Worm (Caenorhabditis elegans) whole organism, L4 larva: ENCODE data around the gene C55A6.12.

ENCODE experiments used
- D1046.2 ChIP-seq: fragments of 200-800 bp; sonication (Bioruptor generic); IDR thresholded peaks from 2 replicates; pipeline ENCODE4 v1.3.6; 2022; ENCODE audit warnings: missing genetic modification characterization, missing compliant biosample characterization
- F10B5.3 ChIP-seq: sonication (generic microtip); optimal IDR thresholded peaks from 2 replicates; lab custom pipeline; 2016; ENCODE audit warnings: mild to moderate bottlenecking, missing genetic modification characterization, missing compliant biosample characterization
- F37D6.2 ChIP-seq: sonication (generic microtip); optimal IDR thresholded peaks from 2 replicates; lab custom pipeline; 2016; ENCODE audit warnings: mild to moderate bottlenecking, missing genetic modification characterization, missing compliant biosample characterization
- F49E8.2 ChIP-seq: sonication (generic microtip); optimal IDR thresholded peaks from 2 replicates; lab custom pipeline; 2016; ENCODE audit warnings: missing compliant biosample characterization, mild to moderate bottlenecking, missing genetic modification characterization, borderline replicate concordance
- R02D3.7 ChIP-seq: fragments of 150-350 bp; sonication (generic microtip); optimal IDR thresholded peaks from 3 replicates; lab custom pipeline; 2014; ENCODE audit warnings: missing biosample characterization, missing genetic modification characterization
- Y48G9A.11 ChIP-seq: fragments of 200-800 bp; sonication (Bioruptor generic); IDR thresholded peaks from 2 replicates; pipeline ENCODE4 v1.3.6; 2022; ENCODE audit warnings: missing genetic modification reagents, missing genetic modification characterization, missing compliant biosample characterization
- Y75B8A.6 ChIP-seq: fragments of 200-800 bp; sonication (Bioruptor generic); IDR thresholded peaks from 2 replicates; pipeline ENCODE4 v1.3.6; 2022; ENCODE audit warnings: missing genetic modification reagents, missing genetic modification characterization, missing compliant biosample characterization
- ZK546.5 ChIP-seq, 2 experiments: sonication (generic microtip); optimal IDR thresholded peaks; 2 replicates each; lab custom pipeline; 2017; ENCODE audit warnings: missing biosample characterization in 2 of 2, missing genetic modification characterization in 2 of 2
- aha-1 ChIP-seq: fragments of 150-350 bp; peaks from one replicate; lab custom pipeline; 2014; ENCODE audit warnings: missing biosample characterization, missing genetic modification characterization
- aly-2 ChIP-seq: sonication (generic microtip); optimal IDR thresholded peaks from 2 replicates; lab custom pipeline; 2018; ENCODE audit warnings: missing biosample characterization, missing genetic modification characterization
- ama-1 ChIP-seq: fragments of 150-350 bp; optimal IDR thresholded peaks from 2 replicates; lab custom pipeline; 2014; ENCODE audit warnings: inconsistent platforms, mixed read lengths
- ceh-28 ChIP-seq: fragments of 150-350 bp; optimal IDR thresholded peaks from 2 replicates; lab custom pipeline; 2014; ENCODE audit warnings: missing biosample characterization, missing genetic modification reagents, missing genetic modification characterization
- ceh-32 ChIP-seq: sonication (generic microtip); optimal IDR thresholded peaks from 2 replicates; lab custom pipeline; 2016; ENCODE audit warnings: mild to moderate bottlenecking, missing genetic modification characterization, missing compliant biosample characterization; ENCODE audit not compliant: poor library complexity
- ceh-62 ChIP-seq: sonication (generic microtip); optimal IDR thresholded peaks from 2 replicates; lab custom pipeline; 2017; ENCODE audit warnings: missing biosample characterization, missing genetic modification characterization
- daf-16 ChIP-seq, 3 experiments: sonication (generic microtip); optimal IDR thresholded peaks; 2 replicates each; lab custom pipeline; 2016 to 2017; ENCODE audit warnings: missing genetic modification characterization in 3 of 3, missing genetic modification reagents in 3 of 3, mild to moderate bottlenecking in 2 of 3, missing compliant biosample characterization in 2 of 3, missing biosample characterization in 1 of 3, moderate library complexity in 1 of 3
- daf-19 ChIP-seq: fragments of 200-800 bp; sonication (Bioruptor generic); conservative IDR thresholded peaks from 2 replicates; pipeline ENCODE4 v1.3.6; 2022; ENCODE audit warnings: missing genetic modification characterization, missing compliant biosample characterization
- daf-8 ChIP-seq: fragments of 200-800 bp; sonication (Bioruptor generic); IDR thresholded peaks from 2 replicates; pipeline ENCODE4 v1.3.6; 2022; ENCODE audit warnings: missing genetic modification characterization, missing compliant biosample characterization
- dmd-9 ChIP-seq: fragments of 200-800 bp; sonication (Bioruptor generic); IDR thresholded peaks from 2 replicates; pipeline ENCODE4 v1.3.6; 2022; ENCODE audit warnings: missing genetic modification reagents, missing genetic modification characterization, missing compliant biosample characterization
- egl-27 ChIP-seq: sonication (generic microtip); optimal IDR thresholded peaks from 3 replicates; lab custom pipeline; 2017; ENCODE audit warnings: missing biosample characterization, missing genetic modification reagents, missing genetic modification characterization
- fkh-10 ChIP-seq: fragments of 150-350 bp; optimal IDR thresholded peaks from 2 replicates; lab custom pipeline; 2014; ENCODE audit warnings: missing biosample characterization, missing genetic modification reagents, missing genetic modification characterization
- gei-8 ChIP-seq: fragments of 200-800 bp; sonication (Bioruptor generic); optimal IDR thresholded peaks from 2 replicates; lab custom pipeline; 2018; ENCODE audit warnings: mild to moderate bottlenecking, missing genetic modification characterization, missing compliant biosample characterization
- hlh-11 ChIP-seq: fragments of 200-800 bp; sonication (Bioruptor generic); optimal IDR thresholded peaks from 2 replicates; lab custom pipeline; 2018; ENCODE audit warnings: mild to moderate bottlenecking, missing genetic modification characterization, missing compliant biosample characterization
- jun-1 ChIP-seq: fragments of 150-350 bp; optimal IDR thresholded peaks from 2 replicates; lab custom pipeline; 2014; ENCODE audit warnings: missing biosample characterization, missing genetic modification reagents, missing genetic modification characterization
- lin-13 ChIP-seq: fragments of 150-350 bp; optimal IDR thresholded peaks from 2 replicates; lab custom pipeline; 2014; ENCODE audit warnings: missing biosample characterization, missing genetic modification reagents, missing genetic modification characterization
- lin-15B ChIP-seq: fragments of 150-350 bp; sonication (generic microtip); optimal IDR thresholded peaks from 3 replicates; lab custom pipeline; 2014; ENCODE audit warnings: missing biosample characterization, missing genetic modification characterization
- lin-38 ChIP-seq: fragments of 200-800 bp; sonication (Bioruptor generic); IDR thresholded peaks from 2 replicates; pipeline ENCODE4 v1.3.6; 2022; ENCODE audit warnings: missing genetic modification reagents, missing genetic modification characterization, missing compliant biosample characterization
- lsy-2 ChIP-seq, 2 experiments: fragments of 150-350 bp in 1 of 2; sonication (generic microtip) in 1 of 2; optimal IDR thresholded peaks; 2 replicates each; lab custom pipeline; 2014 to 2017; ENCODE audit warnings: missing biosample characterization in 2 of 2, missing genetic modification characterization in 2 of 2
- mdt-29 ChIP-seq: fragments of 200-800 bp; sonication (Bioruptor generic); IDR thresholded peaks from 2 replicates; pipeline ENCODE4 v1.3.6; 2022; ENCODE audit warnings: missing genetic modification reagents, missing genetic modification characterization, missing compliant biosample characterization
- mep-1 ChIP-seq: fragments of 150-350 bp; sonication (generic microtip); optimal IDR thresholded peaks from 3 replicates; lab custom pipeline; 2014; ENCODE audit warnings: missing biosample characterization, missing genetic modification characterization
- mes-2 ChIP-seq: sonication (generic microtip); optimal IDR thresholded peaks from 2 replicates; lab custom pipeline; 2016; ENCODE audit warnings: missing genotype, mild to moderate bottlenecking, missing genetic modification characterization, missing compliant biosample characterization; ENCODE audit not compliant: poor library complexity, severe bottlenecking
- mxl-2 ChIP-seq: fragments of 200-800 bp; sonication (Bioruptor generic); conservative IDR thresholded peaks from 2 replicates; pipeline ENCODE4 v1.3.6; 2022; ENCODE audit warnings: missing genetic modification reagents, missing genetic modification characterization, missing compliant biosample characterization
- mxl-3 ChIP-seq: fragments of 200-800 bp; sonication (Bioruptor generic); optimal IDR thresholded peaks from 2 replicates; lab custom pipeline; 2018; ENCODE audit warnings: mild to moderate bottlenecking, missing genetic modification characterization, missing compliant biosample characterization
- nhr-11 ChIP-seq: fragments of 150-350 bp; optimal IDR thresholded peaks from 2 replicates; lab custom pipeline; 2014; ENCODE audit warnings: missing biosample characterization, missing genetic modification characterization
- nhr-111 ChIP-seq: fragments of 200-800 bp; sonication (Bioruptor generic); optimal IDR thresholded peaks from 2 replicates; lab custom pipeline; 2018; ENCODE audit warnings: mild to moderate bottlenecking, missing genetic modification characterization, missing compliant biosample characterization
- nhr-25 ChIP-seq: sonication (generic microtip); optimal IDR thresholded peaks from 2 replicates; lab custom pipeline; 2017; ENCODE audit warnings: missing genetic modification characterization, mild to moderate bottlenecking, missing compliant biosample characterization, antibody characterized with exemption, moderate library complexity, borderline replicate concordance; ENCODE audit not compliant: insufficient read depth
- nhr-28 ChIP-seq: fragments of 150-350 bp; optimal IDR thresholded peaks from 2 replicates; lab custom pipeline; 2014; ENCODE audit warnings: missing biosample characterization, missing genetic modification characterization
- nhr-41 ChIP-seq: fragments of 200-800 bp; sonication (Bioruptor generic); IDR thresholded peaks from 2 replicates; pipeline ENCODE4 v1.3.6; 2022; ENCODE audit warnings: missing genetic modification reagents, missing genetic modification characterization, missing compliant biosample characterization
- nhr-76 ChIP-seq: fragments of 150-350 bp; optimal IDR thresholded peaks from 2 replicates; lab custom pipeline; 2014; ENCODE audit warnings: missing biosample characterization, missing genetic modification characterization
- nhr-77 ChIP-seq: fragments of 150-350 bp; optimal IDR thresholded peaks from 2 replicates; lab custom pipeline; 2014; ENCODE audit warnings: missing biosample characterization, missing genetic modification characterization
- pha-4 ChIP-seq, 2 experiments: fragments of 150-350 bp in 1 of 2; fragments of 200-800 bp in 1 of 2; sonication (Bioruptor generic) in 1 of 2; IDR thresholded peaks in 1 of 2; optimal IDR thresholded peaks in 1 of 2; 2 replicates each; pipeline versions ENCODE4 v1.3.6 to Lab custom; 2014 to 2022; ENCODE audit warnings: missing genetic modification characterization in 2 of 2, missing genetic modification reagents in 2 of 2, missing biosample characterization in 1 of 2, missing compliant biosample characterization in 1 of 2
- set-16 ChIP-seq: fragments of 200-800 bp; sonication (Bioruptor generic); IDR thresholded peaks from 2 replicates; pipeline ENCODE4 v1.3.6; 2022; ENCODE audit warnings: missing genetic modification reagents, missing genetic modification characterization, missing compliant biosample characterization
- tra-1 ChIP-seq: fragments of 200-800 bp; sonication (Bioruptor generic); IDR thresholded peaks from 2 replicates; pipeline ENCODE4 v1.3.6; 2022; ENCODE audit warnings: missing genetic modification reagents, missing genetic modification characterization, missing compliant biosample characterization
- unc-39 ChIP-seq: sonication (generic microtip); optimal IDR thresholded peaks from 2 replicates; lab custom pipeline; 2017; ENCODE audit warnings: missing biosample characterization, missing genetic modification characterization
- unc-62 ChIP-seq, 3 experiments: fragments of 150-350 bp in 1 of 3; sonication (generic microtip); optimal IDR thresholded peaks in 2 of 3; peaks in 1 of 3; 1 replicate in 1 of 3; 2 replicates in 2 of 3; lab custom pipeline; 2014 to 2017; ENCODE audit warnings: missing biosample characterization in 3 of 3, missing genetic modification characterization in 3 of 3, missing genetic modification reagents in 3 of 3, missing genotype in 1 of 3
- zag-1 ChIP-seq: fragments of 150-350 bp; optimal IDR thresholded peaks from 2 replicates; lab custom pipeline; 2014; ENCODE audit warnings: missing biosample characterization, missing genetic modification characterization
- zfp-3 ChIP-seq: fragments of 200-800 bp; sonication (Bioruptor generic); conservative IDR thresholded peaks from 2 replicates; pipeline ENCODE4 v1.3.6; 2022; ENCODE audit warnings: missing genetic modification reagents, missing genetic modification characterization, missing compliant biosample characterization
- ztf-7 ChIP-seq: fragments of 150-350 bp; optimal IDR thresholded peaks from 2 replicates; lab custom pipeline; 2014; ENCODE audit warnings: missing biosample characterization, missing genetic modification characterization

C55A6.12 gene

DNA sequence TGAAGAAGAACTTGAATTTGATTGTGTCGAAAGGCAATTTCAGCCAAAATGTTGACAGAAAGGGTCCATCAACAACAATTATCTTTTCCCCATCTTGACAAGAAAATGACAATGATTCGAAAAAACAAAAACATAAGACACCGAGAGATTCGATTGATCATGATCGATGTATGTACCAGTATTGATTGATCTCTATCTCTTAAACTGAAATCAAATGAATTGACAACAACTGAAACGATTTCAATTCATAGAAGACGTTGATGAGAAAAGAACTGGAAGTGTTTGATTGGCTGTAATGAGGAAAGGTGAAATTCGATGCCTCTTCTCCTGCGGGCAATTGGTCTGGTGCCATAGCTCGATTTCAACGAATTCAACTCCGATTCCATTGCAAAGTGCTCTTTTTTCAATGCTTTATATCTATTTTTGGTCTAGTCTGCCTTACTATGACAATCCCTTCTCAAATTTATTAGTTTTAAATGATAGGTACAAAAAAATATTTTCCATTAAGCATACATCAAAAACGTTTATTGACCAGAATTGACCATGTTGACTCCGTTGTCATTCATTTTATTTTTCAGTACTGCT lies 30.5 kb upstream of the C55A6.12 start:
- TF ChIP-seq Y48G9A.11: no peak
- TF ChIP-seq D1046.2 (GFP tag; lab: Robert Waterston, UW): 0 out of 2 replicates have a peak, but pooled peaks have one; percentile 51
- TF ChIP-seq nhr-77 (tag; lab: Kevin White, UChicago): no peak
- TF ChIP-seq pha-4 (GFP tag; IDR thresholded peaks at IDR 0.05; lab: Robert Waterston, UW): 0 out of 2 replicates have a peak, but pooled peaks have one; percentile 39
- TF ChIP-seq pha-4 (tag; optimal IDR thresholded peaks at IDR 0.05; lab: Kevin White, UChicago): no peak
- TF ChIP-seq nhr-41 (GFP tag; lab: Robert Waterston, UW): no peak
- TF ChIP-seq daf-16 (GFP tag; optimal IDR thresholded peaks at IDR 0.05; lab: Kevin White, UChicago): peak in 1 of 2 experiments; percentile 29
- TF ChIP-seq daf-16 (tag; optimal IDR thresholded peaks at IDR 0.05; lab: Kevin White, UChicago): no peak
- no peak for TF ChIP-seq ztf-7 (tag; lab: Kevin White, UChicago)
- no peak for TF ChIP-seq F49E8.2
- no peak for TF ChIP-seq ceh-32 (tag; lab: Kevin White, UChicago)
- peak; percentile 93 for TF ChIP-seq aha-1 (tag; lab: Kevin White, UChicago)
- peak in 1 of 2 experiments; percentile 93 for TF ChIP-seq unc-62 (GFP tag; optimal IDR thresholded peaks at IDR 0.05 in 1 of 2; lab: Kevin White, UChicago)
- no peak for TF ChIP-seq unc-62 (tag; optimal IDR thresholded peaks at IDR 0.05; lab: Kevin White, UChicago)

DNA sequence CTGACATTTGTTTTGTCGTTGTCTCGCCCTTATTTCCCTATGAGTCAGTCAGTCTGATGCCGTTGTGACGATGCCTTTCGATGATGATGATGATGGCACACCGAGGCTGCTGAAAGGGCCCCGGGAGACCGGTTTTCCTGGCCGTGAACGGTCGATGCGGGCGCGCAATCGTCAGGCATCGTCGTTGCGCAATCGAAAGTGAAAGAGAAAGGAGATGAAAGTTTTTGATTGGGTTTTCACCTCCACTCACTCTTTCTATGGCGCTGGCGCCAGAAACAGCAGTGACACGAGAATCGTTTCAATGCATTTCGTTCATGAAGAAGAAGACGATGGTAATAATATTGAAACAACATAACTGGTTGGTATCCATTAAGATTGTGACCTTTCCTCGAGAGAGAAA lies 30.0 kb upstream of the C55A6.12 start:
- TF ChIP-seq ZK546.5 (tag; optimal IDR thresholded peaks at IDR 0.05; lab: Kevin White, UChicago) (no peak), egl-27 (tag; lab: Kevin White, UChicago) (no peak), lin-13 (GFP tag; lab: Kevin White, UChicago) (no peak), lin-15B (tag; lab: Kevin White, UChicago) (no peak), unc-39 (tag; lab: Kevin White, UChicago) (no peak), nhr-25 (tag; lab: Kevin White, UChicago) (peak; percentile 87), aha-1 (tag; lab: Kevin White, UChicago) (peak; percentile 69), lin-38 (GFP tag; lab: Robert Waterston, UW) (0 out of 2 replicates have a peak, but pooled peaks have one; percentile 16), set-16 (GFP tag; lab: Robert Waterston, UW) (peak; percentile 70), hlh-11 (peak; percentile 74), ceh-62 (tag; lab: Kevin White, UChicago) (no peak), jun-1 (no peak), tra-1 (GFP tag; lab: Robert Waterston, UW) (no peak), gei-8 (GFP tag; lab: Kevin White, UChicago) (no peak), zfp-3 (GFP tag; lab: Robert Waterston, UW) (no peak; the same call in 1 of the 2 replicates), nhr-76 (tag; lab: Kevin White, UChicago) (no peak), zag-1 (tag; lab: Kevin White, UChicago) (no peak), pha-4 (GFP tag; IDR thresholded peaks at IDR 0.05; lab: Robert Waterston, UW) (no peak), pha-4 (tag; optimal IDR thresholded peaks at IDR 0.05; lab: Kevin White, UChicago) (no peak), ama-1 (peak; percentile 64), F10B5.3 (tag; lab: Kevin White, UChicago) (no peak), mxl-3 (GFP tag; lab: Kevin White, UChicago) (peak; percentile 62), ceh-32 (tag; lab: Kevin White, UChicago) (no peak), Y75B8A.6 (0 out of 2 replicates have a peak, but pooled peaks have one; percentile 35), ceh-28 (tag; lab: Kevin White, UChicago) (no peak), nhr-28 (peak; percentile 58), mdt-29 (GFP tag; lab: Robert Waterston, UW) (peak; percentile 31; the same call in 1 of the 2 replicates), mes-2 (peak; percentile 33), dmd-9 (GFP tag; lab: Robert Waterston, UW) (no peak), R02D3.7 (no peak), daf-19 (GFP tag; lab: Robert Waterston, UW) (no peak), mep-1 (tag; lab: Kevin White, UChicago) (peak; percentile 25), mxl-2 (GFP tag; lab: Robert Waterston, UW) (no peak), fkh-10 (GFP tag; lab: Kevin White, UChicago) (no peak), F37D6.2 (no peak), aly-2 (tag; lab: Kevin White, UChicago) (no peak), nhr-11 (tag; lab: Kevin White, UChicago) (no peak), lsy-2 (tag; optimal IDR thresholded peaks at IDR 0.05; lab: Kevin White, UChicago) (no peak), nhr-111 (GFP tag; lab: Kevin White, UChicago) (no peak), daf-8 (GFP tag; lab: Robert Waterston, UW) (no peak)
